Fruit fly (Drosophila melanogaster): ENCODE results near the gene cyst.

cyst gene

dm6 chr2L:19537779-19538456 lies 29.4 kb upstream of the cyst start, which contains the start of gene CG13082 (continued):
- TF ChIP-seq lmd (GFP tag; IDR thresholded peaks at IDR 0.05) (peak; percentile 49; the same call in 1 of the 2 replicates), Meics (GFP tag; optimal IDR thresholded peaks at IDR 0.05) (no peak), Bgb (GFP tag; IDR thresholded peaks at IDR 0.05; ENCODE audit: partially characterized antibody) (no peak), CG17912 (GFP tag; optimal IDR thresholded peaks at IDR 0.05) (no peak), jigr1 (GFP tag; IDR thresholded peaks at IDR 0.05) (no peak), CG12769 (tag; optimal IDR thresholded peaks at IDR 0.05) (no peak), CG10267 (tag; optimal IDR thresholded peaks at IDR 0.05) (peak; percentile 60), CG12236 (GFP tag; optimal IDR thresholded peaks at IDR 0.05) (no peak), CG7839 (tag; optimal IDR thresholded peaks at IDR 0.05) (peak; percentile 59), CG15011 (GFP tag; optimal IDR thresholded peaks at IDR 0.05) (no peak), sqz (GFP tag; optimal IDR thresholded peaks at IDR 0.05) (peak; percentile 18), Sox100B (GFP tag; optimal IDR thresholded peaks at IDR 0.05) (peak; percentile 48), CG14965 (GFP tag; optimal IDR thresholded peaks at IDR 0.05; ENCODE audit: borderline replicate concordance) (no peak), tap (tag; optimal IDR thresholded peaks at IDR 0.05) (peak; percentile 20), MESR4 (GFP tag; optimal IDR thresholded peaks at IDR 0.05) (no peak), gsb (GFP tag; IDR thresholded peaks at IDR 0.05) (no peak), CG10274 (GFP tag; optimal IDR thresholded peaks at IDR 0.05) (no peak), ato (GFP tag; IDR thresholded peaks at IDR 0.05; ENCODE audit: partially characterized antibody) (no peak), CG16779 (GFP tag; IDR thresholded peaks at IDR 0.05) (no peak), cg (GFP tag; optimal IDR thresholded peaks at IDR 0.05) (no peak), CG11093 (GFP tag; IDR thresholded peaks at IDR 0.05) (no peak), hkb (optimal IDR thresholded peaks at IDR 0.05) (no peak), hkb (GFP tag; IDR thresholded peaks at IDR 0.05) (no peak), CG11456 (GFP tag; IDR thresholded peaks at IDR 0.05) (no peak), CG8388 (GFP tag; optimal IDR thresholded peaks at IDR 0.05) (peak; percentile 69), fd96Cb (tag; optimal IDR thresholded peaks at IDR 0.05) (peak; percentile 59), NFAT (GFP tag; IDR thresholded peaks at IDR 0.05) (no peak; the same call in 1 of the 2 replicates), danr (GFP tag; IDR thresholded peaks at IDR 0.05) (no peak), bcd (GFP tag; optimal IDR thresholded peaks at IDR 0.05) (peak; percentile 39), CG17361 (GFP tag; IDR thresholded peaks at IDR 0.05) (peak; percentile 77), CG13287 (GFP tag; IDR thresholded peaks at IDR 0.05; ENCODE audit: partially characterized antibody) (no peak), CG11695 (GFP tag; IDR thresholded peaks at IDR 0.05) (no peak), stc (GFP tag; IDR thresholded peaks at IDR 0.05) (no peak), CG15601 (tag; optimal IDR thresholded peaks at IDR 0.05) (peak; percentile 77), Drgx (GFP tag; IDR thresholded peaks at IDR 0.05) (peak; percentile 55), bbx (GFP tag; IDR thresholded peaks at IDR 0.05; ENCODE audit: partially characterized antibody) (no peak), Gug (GFP tag; IDR thresholded peaks at IDR 0.05) (no peak), CG6272 (GFP tag; IDR thresholded peaks at IDR 0.05) (no peak), CG17385 (GFP tag; optimal IDR thresholded peaks at IDR 0.05) (peak; percentile 45), CG7745 (tag; optimal IDR thresholded peaks at IDR 0.05) (no peak), CG3281 (GFP tag; optimal IDR thresholded peaks at IDR 0.05) (no peak), klu (GFP tag; IDR thresholded peaks at IDR 0.05) (no peak), CG31441 (GFP tag; IDR thresholded peaks at IDR 0.05) (peak; percentile 63), pzg (GFP tag; optimal IDR thresholded peaks at IDR 0.05) (no peak), CG13624 (GFP tag; optimal IDR thresholded peaks at IDR 0.05) (no peak), fd64A (GFP tag; optimal IDR thresholded peaks at IDR 0.05) (no peak), CG9797 (GFP tag; optimal IDR thresholded peaks at IDR 0.05) (no peak), Six4 (GFP tag; optimal IDR thresholded peaks at IDR 0.05) (peak; percentile 23), CG17802 (tag; optimal IDR thresholded peaks at IDR 0.05) (peak; percentile 30), Fer3 (tag; optimal IDR thresholded peaks at IDR 0.05) (no peak)
